Fruit fly (Drosophila melanogaster): ENCODE results near the gene Atg1.
A peak's percentile ranks its signal among the peaks of the same experiment; 100 is the strongest.

The Atg1 gene

dm6 chr3L:12804730-12805170 lies at the start of gene Atg1 (continued):
- TF ChIP-seq cato (GFP tag; optimal IDR thresholded peaks at IDR 0.05; ENCODE audit: borderline replicate concordance): no peak
- TF ChIP-seq Abd-B (GFP tag; optimal IDR thresholded peaks at IDR 0.05): no peak
- TF ChIP-seq B-H2 (GFP tag; optimal IDR thresholded peaks at IDR 0.05): no peak
- no peak for TF ChIP-seq slp2 (GFP tag; optimal IDR thresholded peaks at IDR 0.05)
- TF ChIP-seq amos (GFP tag; IDR thresholded peaks at IDR 0.05; ENCODE audit: partially characterized antibody): no peak; the same call in 1 of the 2 replicates
- TF ChIP-seq twi (tag; optimal IDR thresholded peaks at IDR 0.05): no peak

dm6 chr3L:12853423-12853822 lies 48.5 kb upstream of the Atg1 start, which contains the start of gene Ent3:
Ent3 (plus strand) TSS chr3L:12853646.
- no peak for TF ChIP-seq Side (GFP tag; optimal IDR thresholded peaks at IDR 0.05)
- TF ChIP-seq Oli (tag; optimal IDR thresholded peaks at IDR 0.05): no peak
- peak; percentile 71 for TF ChIP-seq ewg (GFP tag; optimal IDR thresholded peaks at IDR 0.05)
- TF ChIP-seq org-1 (GFP tag; optimal IDR thresholded peaks at IDR 0.05): no peak
- TF ChIP-seq Myb (GFP tag; optimal IDR thresholded peaks at IDR 0.05): no peak
- no peak for TF ChIP-seq sisA (GFP tag; IDR thresholded peaks at IDR 0.05)
- TF ChIP-seq CG18764 (GFP tag; optimal IDR thresholded peaks at IDR 0.05): no peak
- no peak for TF ChIP-seq CG10147 (GFP tag; optimal IDR thresholded peaks at IDR 0.05)
- peak; percentile 59 for TF ChIP-seq scrt (GFP tag; optimal IDR thresholded peaks at IDR 0.05)
- TF ChIP-seq Sin3A (optimal IDR thresholded peaks at IDR 0.05): no peak
- no peak for TF ChIP-seq CG32532 (GFP tag; IDR thresholded peaks at IDR 0.05)
- peak; percentile 93 for TF ChIP-seq onecut (GFP tag; IDR thresholded peaks at IDR 0.05)
- no peak for TF ChIP-seq ham (GFP tag; IDR thresholded peaks at IDR 0.05)

- TF ChIP-seq nau (GFP tag; optimal IDR thresholded peaks at IDR 0.05) (peak; percentile 37), CG34376 (GFP tag; optimal IDR thresholded peaks at IDR 0.05) (peak; percentile 25), CG9437 (GFP tag; optimal IDR thresholded peaks at IDR 0.05) (peak; percentile 33), abd-A (tag; optimal IDR thresholded peaks at IDR 0.05) (peak; percentile 98), CG9727 (GFP tag; optimal IDR thresholded peaks at IDR 0.05) (no peak), Rx (GFP tag; IDR thresholded peaks at IDR 0.05) (no peak), Vsx1 (GFP tag; optimal IDR thresholded peaks at IDR 0.05) (peak; percentile 73), CG12942 (GFP tag; optimal IDR thresholded peaks at IDR 0.05) (no peak), bbx (GFP tag; IDR thresholded peaks at IDR 0.05; ENCODE audit: partially characterized antibody) (peak; percentile 59), CTCF (GFP tag; optimal IDR thresholded peaks at IDR 0.05) (peak; percentile 24), cg (GFP tag; optimal IDR thresholded peaks at IDR 0.05) (no peak), CG15601 (tag; optimal IDR thresholded peaks at IDR 0.05) (peak; percentile 21), CG3407 (GFP tag; optimal IDR thresholded peaks at IDR 0.05) (no peak), CG12659 (GFP tag; optimal IDR thresholded peaks at IDR 0.05) (peak; percentile 89), Lhr (GFP tag; optimal IDR thresholded peaks at IDR 0.05) (no peak), CG12391 (tag; optimal IDR thresholded peaks at IDR 0.05) (no peak), pb (GFP tag; optimal IDR thresholded peaks at IDR 0.05) (no peak), Mad (GFP tag; optimal IDR thresholded peaks at IDR 0.05) (no peak), CG6813 (GFP tag; optimal IDR thresholded peaks at IDR 0.05) (no peak), CG33213 (GFP tag; optimal IDR thresholded peaks at IDR 0.05) (peak; percentile 31), HLH4C (GFP tag; IDR thresholded peaks at IDR 0.05; ENCODE audit: partially characterized antibody) (peak; percentile 50; the same call in 1 of the 3 replicates), stwl (tag; optimal IDR thresholded peaks at IDR 0.05) (peak; percentile 97), CG10274 (GFP tag; optimal IDR thresholded peaks at IDR 0.05) (no peak), E2f1 (GFP tag; IDR thresholded peaks at IDR 0.05) (no peak), scrt (GFP tag; optimal IDR thresholded peaks at IDR 0.05) (peak; percentile 19), Sin3A (optimal IDR thresholded peaks at IDR 0.05) (peak; percentile 2), Hsf (GFP tag; optimal IDR thresholded peaks at IDR 0.05) (peak; percentile 28), row (GFP tag; IDR thresholded peaks at IDR 0.05) (no peak), knrl (GFP tag; IDR thresholded peaks at IDR 0.05; ENCODE audit: partially characterized antibody) (0 out of 3 replicates have a peak, but pooled peaks have one; percentile 54), CG13123 (GFP tag; optimal IDR thresholded peaks at IDR 0.05) (no peak), Ets65A (GFP tag) (peak; percentile 14), Abd-B (GFP tag; optimal IDR thresholded peaks at IDR 0.05) (no peak)
These were observed 45.0 kb upstream of the Atg1 start, which contains the start of the genes CG10948 and Wbp2 for dm6 chr3L:12849867-12850301. CG10948 (minus strand) TSS chr3L:12850117. Wbp2 (plus strand) TSS chr3L:12850165.

Data from whole organism, embryonic.